Worm (Caenorhabditis elegans) whole organism, L4 larva: ENCODE measurements around the gene mrp-7.

Source experiments
- F10B5.3 ChIP-seq: sonication (generic microtip); optimal IDR thresholded peaks from 2 replicates; lab custom pipeline; 2016; ENCODE audit warnings: mild to moderate bottlenecking, missing genetic modification characterization, missing compliant biosample characterization
- F49E8.2 ChIP-seq: sonication (generic microtip); optimal IDR thresholded peaks from 2 replicates; lab custom pipeline; 2016; ENCODE audit warnings: missing compliant biosample characterization, mild to moderate bottlenecking, missing genetic modification characterization, borderline replicate concordance
- Y75B8A.6 ChIP-seq: fragments of 200-800 bp; sonication (Bioruptor generic); IDR thresholded peaks from 2 replicates; pipeline ENCODE4 v1.3.6; 2022; ENCODE audit warnings: missing genetic modification reagents, missing genetic modification characterization, missing compliant biosample characterization
- ZK337.2 ChIP-seq: fragments of 200-800 bp; sonication (Bioruptor generic); IDR thresholded peaks from 2 replicates; pipeline ENCODE4 v1.3.6; 2022; ENCODE audit warnings: missing genetic modification reagents, missing genetic modification characterization, missing compliant biosample characterization
- ceh-28 ChIP-seq: fragments of 150-350 bp; optimal IDR thresholded peaks from 2 replicates; lab custom pipeline; 2014; ENCODE audit warnings: missing biosample characterization, missing genetic modification reagents, missing genetic modification characterization
- madf-9 ChIP-seq: fragments of 200-800 bp; sonication (Bioruptor generic); conservative IDR thresholded peaks from 2 replicates; pipeline ENCODE4 v1.3.6; 2022; ENCODE audit warnings: missing genetic modification reagents, missing genetic modification characterization, missing compliant biosample characterization
- mdt-29 ChIP-seq: fragments of 200-800 bp; sonication (Bioruptor generic); IDR thresholded peaks from 2 replicates; pipeline ENCODE4 v1.3.6; 2022; ENCODE audit warnings: missing genetic modification reagents, missing genetic modification characterization, missing compliant biosample characterization
- mxl-2 ChIP-seq: fragments of 200-800 bp; sonication (Bioruptor generic); conservative IDR thresholded peaks from 2 replicates; pipeline ENCODE4 v1.3.6; 2022; ENCODE audit warnings: missing genetic modification reagents, missing genetic modification characterization, missing compliant biosample characterization
- nhr-10 ChIP-seq: fragments of 150-350 bp; optimal IDR thresholded peaks from 2 replicates; lab custom pipeline; 2014; ENCODE audit warnings: missing biosample characterization, missing genetic modification characterization
- nhr-41 ChIP-seq: fragments of 200-800 bp; sonication (Bioruptor generic); IDR thresholded peaks from 2 replicates; pipeline ENCODE4 v1.3.6; 2022; ENCODE audit warnings: missing genetic modification reagents, missing genetic modification characterization, missing compliant biosample characterization
- vab-7 ChIP-seq: fragments of 200-800 bp; sonication (Bioruptor generic); IDR thresholded peaks from 2 replicates; pipeline ENCODE4 v1.3.6; 2022; ENCODE audit warnings: missing genetic modification reagents, missing genetic modification characterization, missing compliant biosample characterization

The mrp-7 gene

ce11 chrV:19741651-19742050 is 67.0 kb downstream of the mrp-7 start, which contains the start of gene W04E12.3:
Gene W04E12.3, plus strand, starts transcription at chrV:19741951.
- TF ChIP-seq madf-9 (GFP tag; lab: Robert Waterston, UW) (no peak), mdt-29 (GFP tag; lab: Robert Waterston, UW) (no peak), vab-7 (no peak), F10B5.3 (tag; lab: Kevin White, UChicago) (no peak), ZK337.2 (GFP tag; lab: Robert Waterston, UW) (no peak), mxl-2 (GFP tag; lab: Robert Waterston, UW) (no peak), F49E8.2 (tag; lab: Kevin White, UChicago) (no peak), nhr-41 (no peak), ceh-28 (no peak), Y75B8A.6 (GFP tag; lab: Robert Waterston, UW) (no peak), nhr-10 (tag; lab: Kevin White, UChicago) (no peak)
